Worm (Caenorhabditis elegans): Measurements from ENCODE around the gene R07B7.2.

The R07B7.2 gene

ce11 chrV:12036129-12036528, 23.4 kb downstream of the R07B7.2 start:
- TF ChIP-seq nhr-10 (tag; optimal IDR thresholded peaks at IDR 0.05), result no peak
- no peak for TF ChIP-seq sma-3 (GFP tag; optimal IDR thresholded peaks at IDR 0.05)
- TF ChIP-seq unc-62 (GFP tag; optimal IDR thresholded peaks at IDR 0.05), result no peak
- TF ChIP-seq lin-11 (tag; optimal IDR thresholded peaks at IDR 0.05), result no peak
- TF ChIP-seq lin-39 (tag; optimal IDR thresholded peaks at IDR 0.05), result no peak
- TF ChIP-seq nhr-25 (tag; optimal IDR thresholded peaks at IDR 0.05), result no peak
- TF ChIP-seq F13H6.1 (tag; optimal IDR thresholded peaks at IDR 0.05), result no peak
- TF ChIP-seq ztf-11 (tag; optimal IDR thresholded peaks at IDR 0.05), result no peak
- TF ChIP-seq ztf-1 (GFP tag; conservative IDR thresholded peaks at IDR 0.05), result no peak
- no peak for TF ChIP-seq zag-1 (tag; optimal IDR thresholded peaks at IDR 0.05)
- TF ChIP-seq ZK546.5 (tag; optimal IDR thresholded peaks at IDR 0.05), result no peak
- no peak for TF ChIP-seq peb-1 (tag; optimal IDR thresholded peaks at IDR 0.05)
- TF ChIP-seq nhr-12 (tag; optimal IDR thresholded peaks at IDR 0.05), result no peak
- TF ChIP-seq ceh-16 (tag; optimal IDR thresholded peaks at IDR 0.05), result no peak
- no peak for TF ChIP-seq mdl-1 (tag; optimal IDR thresholded peaks at IDR 0.05)
- TF ChIP-seq ama-1 (optimal IDR thresholded peaks at IDR 0.05), result no peak

DNA sequence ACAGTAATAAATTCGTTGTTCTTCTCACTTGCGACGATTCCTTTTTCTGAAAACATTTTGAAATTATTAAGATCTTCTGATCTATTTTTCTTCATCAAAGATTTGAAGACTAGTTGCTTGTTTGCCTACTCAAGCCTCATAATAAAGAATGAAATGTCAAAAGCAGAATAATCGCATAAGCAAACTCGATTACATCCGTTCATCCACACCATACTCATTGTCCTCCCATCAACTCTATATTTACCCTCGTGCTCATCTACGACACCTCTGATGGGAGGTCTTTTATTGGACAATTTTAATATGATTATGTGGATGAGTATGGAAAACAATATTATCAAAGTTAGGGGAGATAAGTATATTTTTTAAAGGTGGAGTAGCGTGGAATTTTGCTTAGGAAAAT, 25.7 kb downstream of the R07B7.2 start:
- TF ChIP-seq nhr-23 (tag; optimal IDR thresholded peaks at IDR 0.05) (no peak), skn-1 (tag; optimal IDR thresholded peaks at IDR 0.05) (no peak), ama-1 (optimal IDR thresholded peaks at IDR 0.05) (no peak), aly-2 (tag; optimal IDR thresholded peaks at IDR 0.05) (no peak), sma-3 (GFP tag; optimal IDR thresholded peaks at IDR 0.05) (no peak), ztf-1 (GFP tag; conservative IDR thresholded peaks at IDR 0.05) (no peak), mab-5 (tag; optimal IDR thresholded peaks at IDR 0.05) (no peak), blmp-1 (tag; optimal IDR thresholded peaks at IDR 0.05; ENCODE audit: insufficient read depth) (no peak), elt-1 (tag; optimal IDR thresholded peaks at IDR 0.05) (no peak), alr-1 (tag; optimal IDR thresholded peaks at IDR 0.05) (no peak), egl-27 (tag; optimal IDR thresholded peaks at IDR 0.05) (no peak), ceh-16 (tag; optimal IDR thresholded peaks at IDR 0.05) (no peak), unc-39 (tag; optimal IDR thresholded peaks at IDR 0.05) (no peak)

DNA sequence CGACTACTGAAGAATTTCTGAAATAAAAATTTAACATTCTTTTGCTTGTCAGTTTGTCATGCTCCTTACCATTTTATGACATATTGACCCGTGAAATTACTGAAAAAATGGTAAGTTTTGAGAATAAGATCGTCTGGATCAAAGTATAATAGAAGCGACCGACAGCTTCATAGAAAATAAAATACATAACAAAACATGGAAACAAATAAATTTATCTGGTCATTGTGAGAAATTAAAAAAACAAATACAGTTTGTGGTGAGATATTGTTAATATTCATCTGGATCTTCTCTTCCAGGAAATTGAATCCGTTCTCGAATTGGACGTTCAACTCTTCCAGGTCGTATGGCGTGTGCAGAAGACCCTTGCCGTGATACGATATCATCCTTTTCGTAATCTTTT, 27.5 kb downstream of the R07B7.2 start, which contains the start of gene pkc-1:
Gene pkc-1, minus strand, starts transcription at position 101 of the 400 bp plus-strand sequence.
- TF ChIP-seq nhr-6 (tag; optimal IDR thresholded peaks at IDR 0.05) (no peak), crh-2 (tag; optimal IDR thresholded peaks at IDR 0.05) (no peak), nhr-23 (tag; optimal IDR thresholded peaks at IDR 0.05) (no peak), elt-1 (tag; optimal IDR thresholded peaks at IDR 0.05) (no peak), gmeb-1 (tag; optimal IDR thresholded peaks at IDR 0.05) (no peak), ztf-1 (GFP tag; conservative IDR thresholded peaks at IDR 0.05) (no peak), ZK546.5 (tag; optimal IDR thresholded peaks at IDR 0.05) (no peak), lsy-2 (tag; optimal IDR thresholded peaks at IDR 0.05) (no peak), Y55F3AM.14 (GFP tag; optimal IDR thresholded peaks at IDR 0.05) (no peak), aly-2 (tag; optimal IDR thresholded peaks at IDR 0.05) (no peak), nhr-237 (tag; optimal IDR thresholded peaks at IDR 0.05) (no peak), mdl-1 (tag; optimal IDR thresholded peaks at IDR 0.05) (no peak), unc-62 (GFP tag; optimal IDR thresholded peaks at IDR 0.05) (no peak), ama-1 (optimal IDR thresholded peaks at IDR 0.05) (no peak), peb-1 (tag; optimal IDR thresholded peaks at IDR 0.05) (no peak), sma-3 (GFP tag; optimal IDR thresholded peaks at IDR 0.05) (no peak), ztf-4 (tag; optimal IDR thresholded peaks at IDR 0.05) (no peak)

DNA sequence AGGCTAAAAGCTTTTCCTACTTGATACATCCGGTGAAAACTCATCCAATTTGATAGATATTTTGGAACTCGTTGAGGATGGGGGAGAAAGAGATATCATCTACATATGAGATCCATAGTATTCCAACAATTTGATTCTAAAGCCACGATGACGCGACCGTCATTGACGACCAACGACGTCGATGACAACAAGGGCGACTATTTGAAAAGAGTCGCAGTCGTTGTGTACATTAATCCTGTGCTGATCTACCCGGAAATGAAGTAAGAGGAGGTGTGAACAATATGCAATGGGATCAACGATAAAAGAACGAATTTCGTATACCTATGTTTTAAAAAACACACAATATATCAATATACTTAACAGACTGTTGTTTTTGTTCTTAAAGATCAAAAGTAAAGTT, 31.4 kb downstream of the R07B7.2 start:
- TF ChIP-seq ceh-16 (tag; optimal IDR thresholded peaks at IDR 0.05) (no peak), nhr-77 (tag; optimal IDR thresholded peaks at IDR 0.05) (no peak), lin-39 (tag; optimal IDR thresholded peaks at IDR 0.05) (no peak), egl-27 (tag; optimal IDR thresholded peaks at IDR 0.05) (no peak), nhr-6 (tag; optimal IDR thresholded peaks at IDR 0.05) (no peak), ztf-1 (GFP tag; conservative IDR thresholded peaks at IDR 0.05) (no peak), mbf-1 (tag; optimal IDR thresholded peaks at IDR 0.05) (no peak), elt-3 (tag; optimal IDR thresholded peaks at IDR 0.05) (no peak), nhr-25 (tag; optimal IDR thresholded peaks at IDR 0.05) (no peak), dmd-4 (tag; optimal IDR thresholded peaks at IDR 0.05) (no peak), crh-2 (tag; optimal IDR thresholded peaks at IDR 0.05) (no peak), sma-3 (GFP tag; optimal IDR thresholded peaks at IDR 0.05) (no peak), snpc-4 (tag; optimal IDR thresholded peaks at IDR 0.05) (no peak), Y55F3AM.14 (GFP tag; optimal IDR thresholded peaks at IDR 0.05) (no peak), ceh-82 (tag; optimal IDR thresholded peaks at IDR 0.05) (no peak), ZK546.5 (tag; optimal IDR thresholded peaks at IDR 0.05) (no peak)
